Worm (Caenorhabditis elegans): Measurements from ENCODE around the gene cyn-9.

cyn-9 gene

DNA sequence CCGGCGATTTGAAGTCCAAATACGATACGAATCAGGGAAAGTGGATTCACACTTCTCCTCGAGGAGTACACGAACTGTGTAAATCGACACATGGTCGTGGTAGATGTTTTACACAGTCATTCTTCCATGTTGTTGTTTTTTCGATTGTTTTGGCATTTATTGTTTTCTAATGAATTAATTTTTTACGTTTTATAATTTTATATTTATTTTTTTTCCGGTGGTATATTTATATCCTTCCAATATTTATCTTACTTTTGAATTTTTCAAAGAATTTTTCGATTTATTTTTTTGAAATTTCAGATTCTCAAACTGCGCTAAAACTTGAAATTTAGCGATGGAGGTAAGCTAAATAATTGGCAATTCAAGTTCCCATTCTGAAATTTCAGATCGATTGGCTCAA, 13.7 kb upstream of the cyn-9 start, which contains the start of gene nrde-1:
Gene nrde-1, plus strand, starts transcription at position 301 of the 400 bp plus-strand sequence.
- TF ChIP-seq fkh-6 (tag; optimal IDR thresholded peaks at IDR 0.05) (no peak), ceh-18 (tag; optimal IDR thresholded peaks at IDR 0.05) (no peak), syd-9 (tag; optimal IDR thresholded peaks at IDR 0.05) (no peak), ceh-31 (tag; optimal IDR thresholded peaks at IDR 0.05) (no peak), ama-1 (optimal IDR thresholded peaks at IDR 0.05) (no peak), ceh-30 (tag; optimal IDR thresholded peaks at IDR 0.05) (no peak), ceh-48 (tag; optimal IDR thresholded peaks at IDR 0.05) (no peak), pax-1 (tag; optimal IDR thresholded peaks at IDR 0.05) (no peak), zip-5 (tag; optimal IDR thresholded peaks at IDR 0.05) (no peak)

- TF ChIP-seq fkh-10 (GFP tag; optimal IDR thresholded peaks at IDR 0.05) (no peak), hlh-30 (tag; optimal IDR thresholded peaks at IDR 0.05; ENCODE audit: insufficient read depth) (no peak), tbx-2 (tag; optimal IDR thresholded peaks at IDR 0.05) (no peak), ttx-3 (tag; optimal IDR thresholded peaks at IDR 0.05) (no peak), ceh-31 (tag; optimal IDR thresholded peaks at IDR 0.05) (no peak), ceh-45 (GFP tag; IDR thresholded peaks at IDR 0.05) (no peak), fkh-6 (tag; optimal IDR thresholded peaks at IDR 0.05) (no peak)
These were observed 9.6 kb upstream of the cyn-9 start, which contains the start of gene alkb-8 for ce11 chrIII:3709030-3709429. TSS of gene alkb-8 (plus strand) at chrIII:3709330.

DNA sequence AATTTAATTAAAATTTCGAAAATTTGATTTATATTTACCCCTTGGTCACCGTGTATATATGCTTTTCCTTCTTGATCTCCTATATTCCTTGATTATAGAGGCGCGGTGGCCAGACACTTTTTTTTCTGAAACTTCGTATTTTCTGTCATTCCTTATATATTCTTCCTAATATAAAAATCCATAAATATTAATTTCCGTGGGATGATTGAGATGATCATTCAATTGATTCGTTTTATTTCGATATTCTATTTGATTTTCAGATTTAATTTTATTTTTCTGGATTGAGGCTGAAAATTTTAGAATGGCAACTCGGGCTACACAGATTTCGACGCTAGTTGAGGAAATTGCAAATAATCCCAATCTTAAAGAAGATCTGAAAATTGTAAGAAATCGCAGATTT, 7.1 kb upstream of the cyn-9 start, which contains the start of gene dph-1:
Gene dph-1, plus strand, starts transcription at position 301 of the 400 bp plus-strand sequence.
- no peak for TF ChIP-seq pha-2 (tag; optimal IDR thresholded peaks at IDR 0.05)
- no peak for TF ChIP-seq madf-2 (tag; optimal IDR thresholded peaks at IDR 0.05)

- no peak for TF ChIP-seq mec-3 (tag; optimal IDR thresholded peaks at IDR 0.05; ENCODE audit: borderline replicate concordance)
These were observed 5.5 kb upstream of the cyn-9 start, which contains the start of gene wdr-5.1 for ce11 chrIII:3704967-3705366. TSS of gene wdr-5.1 (plus strand) at chrIII:3705285.

- TF ChIP-seq unc-55 (GFP tag; optimal IDR thresholded peaks at IDR 0.05) (no peak), hlh-30 (tag; optimal IDR thresholded peaks at IDR 0.05; ENCODE audit: insufficient read depth) (peak; percentile 45), ets-4 (tag; optimal IDR thresholded peaks at IDR 0.05) (no peak)
These were observed 4.0 kb upstream of the cyn-9 start, which contains the start of gene C14B1.3 for ce11 chrIII:3703397-3703796. TSS of gene C14B1.3 (plus strand) at chrIII:3703564.

- TF ChIP-seq nfya-1 (tag; optimal IDR thresholded peaks at IDR 0.05) (peak; percentile 56), pqm-1 (tag; optimal IDR thresholded peaks at IDR 0.05) (no peak), sox-4 (tag; optimal IDR thresholded peaks at IDR 0.05) (no peak), elt-2 (tag; optimal IDR thresholded peaks at IDR 0.05) (no peak), lin-11 (tag; optimal IDR thresholded peaks at IDR 0.05) (no peak), ceh-31 (tag; optimal IDR thresholded peaks at IDR 0.05) (peak; percentile 47), ttx-3 (tag; optimal IDR thresholded peaks at IDR 0.05) (no peak), ceh-34 (tag; optimal IDR thresholded peaks at IDR 0.05) (no peak), pha-2 (tag; optimal IDR thresholded peaks at IDR 0.05) (no peak), sdc-2 (tag; optimal IDR thresholded peaks at IDR 0.05) (no peak), ama-1 (optimal IDR thresholded peaks at IDR 0.05) (no peak), tbx-7 (tag; optimal IDR thresholded peaks at IDR 0.05) (no peak), ceh-30 (tag; optimal IDR thresholded peaks at IDR 0.05) (no peak), hlh-6 (tag; optimal IDR thresholded peaks at IDR 0.05) (no peak), syd-9 (tag; optimal IDR thresholded peaks at IDR 0.05) (no peak), tbx-2 (tag; optimal IDR thresholded peaks at IDR 0.05) (peak; percentile 34)
These were observed 2.2 kb upstream of the cyn-9 start, which contains the start of the genes pdi-1 and C14B1.2 for ce11 chrIII:3701411-3702310. TSS of gene pdi-1 (minus strand) at chrIII:3701461. TSS of gene C14B1.2 (plus strand) at chrIII:3702260.

Data from whole organism, late embryonic.